Worm (Caenorhabditis elegans) whole organism, mixed stage, embryonic: ENCODE measurements around the gene K08H2.10.
A peak's percentile ranks its signal among the peaks of the same experiment; 100 is the strongest.

Source experiments
- M03D4.4 ChIP-seq: sonication (generic microtip); optimal IDR thresholded peaks from 2 replicates; lab custom pipeline; 2017; ENCODE audit warnings: mild to moderate bottlenecking, missing genetic modification characterization, missing compliant biosample characterization
- bed-3 ChIP-seq: fragments of 200-800 bp; sonication (Bioruptor generic); optimal IDR thresholded peaks from 3 replicates; lab custom pipeline; 2018; ENCODE audit warnings: mild to moderate bottlenecking, missing genetic modification characterization, moderate library complexity, missing compliant biosample characterization
- blmp-1 ChIP-seq: fragments of 150-350 bp; optimal IDR thresholded peaks from 2 replicates; lab custom pipeline; 2014; ENCODE audit warnings: missing biosample characterization, missing genetic modification characterization
- ceh-39 ChIP-seq: fragments of 150-350 bp; optimal IDR thresholded peaks from 2 replicates; lab custom pipeline; 2014; ENCODE audit warnings: missing biosample characterization, missing genetic modification characterization
- ceh-83 ChIP-seq: fragments of 200-800 bp; sonication (Bioruptor generic); optimal IDR thresholded peaks from 2 replicates; lab custom pipeline; 2018; ENCODE audit warnings: mild to moderate bottlenecking, missing genetic modification characterization, missing compliant biosample characterization
- ces-1 ChIP-seq: fragments of 150-350 bp; optimal IDR thresholded peaks from 2 replicates; lab custom pipeline; 2014; ENCODE audit warnings: missing biosample characterization, missing genetic modification reagents, missing genetic modification characterization
- cnd-1 ChIP-seq: fragments of 200-800 bp; sonication (Bioruptor generic); optimal IDR thresholded peaks from 2 replicates; lab custom pipeline; 2018; ENCODE audit warnings: mild to moderate bottlenecking, missing genetic modification characterization, missing compliant biosample characterization
- drap-1 ChIP-seq: fragments of 200-800 bp; sonication (Bioruptor generic); optimal IDR thresholded peaks from 3 replicates; lab custom pipeline; 2018; ENCODE audit warnings: mild to moderate bottlenecking, missing genetic modification characterization, missing compliant biosample characterization
- elt-1 ChIP-seq: sonication (generic microtip); optimal IDR thresholded peaks from 2 replicates; lab custom pipeline; 2017; ENCODE audit warnings: missing genetic modification characterization, mild to moderate bottlenecking, missing compliant biosample characterization, antibody characterized with exemption, moderate library complexity, borderline replicate concordance; ENCODE audit not compliant: insufficient read depth
- elt-3 ChIP-seq: fragments of 150-350 bp; optimal IDR thresholded peaks from 2 replicates; lab custom pipeline; 2014; ENCODE audit warnings: missing biosample characterization, missing genetic modification characterization
- flh-1 ChIP-seq: fragments of 200-800 bp; sonication (Bioruptor generic); optimal IDR thresholded peaks from 2 replicates; lab custom pipeline; 2018; ENCODE audit warnings: mild to moderate bottlenecking, missing genetic modification characterization, moderate library complexity, missing compliant biosample characterization
- ham-2 ChIP-seq: fragments of 200-800 bp; sonication (Bioruptor generic); optimal IDR thresholded peaks from 2 replicates; lab custom pipeline; 2018; ENCODE audit warnings: mild to moderate bottlenecking, missing genetic modification characterization, missing compliant biosample characterization
- hlh-1 ChIP-seq: fragments of 150-350 bp; optimal IDR thresholded peaks from 2 replicates; lab custom pipeline; 2014; ENCODE audit warnings: missing biosample characterization, missing genetic modification reagents, missing genetic modification characterization
- lin-13 ChIP-seq: fragments of 150-350 bp; optimal IDR thresholded peaks from 2 replicates; lab custom pipeline; 2014; ENCODE audit warnings: missing biosample characterization, missing genetic modification characterization
- lin-32 ChIP-seq: fragments of 200-800 bp; sonication (Bioruptor generic); optimal IDR thresholded peaks from 2 replicates; lab custom pipeline; 2018; ENCODE audit warnings: mild to moderate bottlenecking, missing genetic modification characterization, missing compliant biosample characterization
- lsy-2 ChIP-seq: fragments of 150-350 bp; optimal IDR thresholded peaks from 2 replicates; lab custom pipeline; 2014; ENCODE audit warnings: missing biosample characterization, missing genetic modification characterization
- mab-5 ChIP-seq: fragments of 150-350 bp; optimal IDR thresholded peaks from 2 replicates; lab custom pipeline; 2014; ENCODE audit warnings: missing biosample characterization, missing genetic modification characterization
- mep-1 ChIP-seq: fragments of 150-350 bp; optimal IDR thresholded peaks from 2 replicates; lab custom pipeline; 2017; ENCODE audit warnings: missing biosample characterization, missing genetic modification reagents, missing genetic modification characterization, inconsistent platforms
- mls-2 ChIP-seq: sonication (generic microtip); optimal IDR thresholded peaks from 2 replicates; lab custom pipeline; 2016; ENCODE audit warnings: mild to moderate bottlenecking, missing genetic modification characterization, moderate library complexity, missing compliant biosample characterization
- nhr-12 ChIP-seq: fragments of 150-350 bp; optimal IDR thresholded peaks from 2 replicates; lab custom pipeline; 2014; ENCODE audit warnings: missing biosample characterization, missing genetic modification characterization
- nhr-2 ChIP-seq: fragments of 150-350 bp; optimal IDR thresholded peaks from 2 replicates; lab custom pipeline; 2014; ENCODE audit warnings: missing biosample characterization, missing genetic modification characterization
- nhr-28 ChIP-seq: fragments of 150-350 bp; optimal IDR thresholded peaks from 2 replicates; lab custom pipeline; 2014; ENCODE audit warnings: missing biosample characterization, missing genetic modification characterization
- pha-4 ChIP-seq: fragments of 150-350 bp; optimal IDR thresholded peaks from 2 replicates; lab custom pipeline; 2018; ENCODE audit warnings: missing biosample characterization, missing genetic modification reagents, missing genetic modification characterization
- sem-2 ChIP-seq: fragments of 200-800 bp; sonication (Bioruptor generic); optimal IDR thresholded peaks from 2 replicates; lab custom pipeline; 2018; ENCODE audit warnings: mild to moderate bottlenecking, missing genetic modification characterization, missing compliant biosample characterization
- snpc-4 ChIP-seq: fragments of 150-350 bp; optimal IDR thresholded peaks from 2 replicates; lab custom pipeline; 2014; ENCODE audit warnings: missing biosample characterization, missing genetic modification characterization
- sptf-1 ChIP-seq: sonication (generic microtip); optimal IDR thresholded peaks from 2 replicates; lab custom pipeline; 2017; ENCODE audit warnings: mild to moderate bottlenecking, missing genetic modification characterization, moderate library complexity, missing compliant biosample characterization
- tbx-8 ChIP-seq: fragments of 200-800 bp; sonication (Bioruptor generic); optimal IDR thresholded peaks from 2 replicates; lab custom pipeline; 2018; ENCODE audit warnings: mild to moderate bottlenecking, missing genetic modification characterization, moderate library complexity, missing compliant biosample characterization
- unc-120 ChIP-seq: sonication (generic microtip); optimal IDR thresholded peaks from 2 replicates; lab custom pipeline; 2017; ENCODE audit warnings: missing genetic modification characterization, missing compliant biosample characterization; ENCODE audit not compliant: poor library complexity, severe bottlenecking
- unc-39 ChIP-seq: fragments of 150-350 bp; optimal IDR thresholded peaks from 2 replicates; lab custom pipeline; 2014; ENCODE audit warnings: missing biosample characterization, missing genetic modification characterization
- unc-62 ChIP-seq: fragments of 150-350 bp; optimal IDR thresholded peaks from 2 replicates; lab custom pipeline; 2014; ENCODE audit warnings: missing biosample characterization, missing genetic modification reagents, missing genetic modification characterization
- zip-8 ChIP-seq: fragments of 150-350 bp; optimal IDR thresholded peaks from 2 replicates; lab custom pipeline; 2014; ENCODE audit warnings: missing biosample characterization, missing genetic modification characterization
- ztf-11 ChIP-seq: fragments of 150-350 bp; optimal IDR thresholded peaks from 2 replicates; lab custom pipeline; 2014; ENCODE audit warnings: missing biosample characterization, missing genetic modification characterization

Gene K08H2.10

ce11 chrX:13223437-13223836 is 34.2 kb upstream of the K08H2.10 start, which contains the start of gene skr-20:
TSS of gene skr-20 (minus strand) at chrX:13223537.
- TF ChIP-seq unc-62 (GFP tag; lab: Kevin White, UChicago) (no peak), ham-2 (no peak), blmp-1 (no peak), sptf-1 (tag; lab: Kevin White, UChicago) (no peak), mab-5 (tag; lab: Kevin White, UChicago) (no peak), cnd-1 (tag; lab: Kevin White, UChicago) (no peak), nhr-2 (tag; lab: Kevin White, UChicago) (no peak), elt-1 (tag; lab: Kevin White, UChicago) (no peak), mep-1 (tag; lab: Kevin White, UChicago) (no peak), mls-2 (tag; lab: Kevin White, UChicago) (no peak), nhr-12 (tag; lab: Kevin White, UChicago) (no peak), ceh-39 (tag; lab: Kevin White, UChicago) (no peak)
- TF ChIP-seq, all 35 proteins: peak for 0

- no peak for TF ChIP-seq drap-1 (GFP tag; lab: Kevin White, UChicago)
- TF ChIP-seq lin-13: no peak
Measured at ce11 chrX:13224608-13225007, 33.0 kb upstream of the K08H2.10 start, which contains the start of gene skr-19. TSS of gene skr-19 (minus strand) at chrX:13224708.

DNA sequence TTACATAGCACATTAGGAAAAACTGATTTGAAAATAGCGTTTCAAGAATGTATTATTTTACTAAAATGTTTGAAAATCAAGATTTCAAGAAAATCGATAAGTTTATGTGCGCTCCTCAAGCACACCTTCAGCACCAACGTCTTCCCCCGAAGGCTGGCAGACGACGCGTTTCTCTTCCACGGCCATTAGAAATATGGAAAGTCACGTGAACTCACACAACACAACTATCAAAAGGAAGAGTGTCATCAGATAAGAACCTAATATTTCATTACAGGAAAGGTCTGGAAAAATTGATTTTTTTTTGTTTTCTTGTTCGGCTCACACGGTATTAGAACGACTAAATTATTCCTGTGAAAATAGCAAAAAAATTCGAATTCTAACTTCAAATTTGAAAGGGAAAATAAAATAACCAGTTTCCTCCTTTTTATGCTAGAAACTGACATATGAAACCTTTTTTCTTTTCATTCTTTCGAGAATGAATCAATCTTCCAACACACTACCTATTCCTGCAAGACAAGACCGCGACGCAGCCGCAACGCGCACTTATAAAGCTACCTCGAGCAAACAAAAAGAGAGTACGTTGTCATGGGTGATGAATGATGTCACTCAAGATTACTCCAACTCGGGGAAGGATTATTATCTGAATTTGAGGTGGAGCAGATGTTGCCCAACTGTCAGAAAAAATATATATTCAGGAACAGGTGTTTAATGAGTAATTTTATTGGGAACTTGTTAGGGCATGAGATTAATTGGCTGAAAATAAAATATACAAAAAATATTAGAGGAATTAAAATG is 32.3 kb upstream of the K08H2.10 start:
- TF ChIP-seq tbx-8 (GFP tag; lab: Kevin White, UChicago) (no peak), mep-1 (tag; lab: Kevin White, UChicago) (peak; percentile 2), ceh-39 (tag; lab: Kevin White, UChicago) (no peak), hlh-1 (tag; lab: Kevin White, UChicago) (no peak), ztf-11 (tag; lab: Kevin White, UChicago) (no peak), ceh-83 (GFP tag; lab: Kevin White, UChicago) (no peak), lin-32 (GFP tag; lab: Kevin White, UChicago) (peak; percentile 55), nhr-28 (tag; lab: Kevin White, UChicago) (no peak), elt-3 (tag; lab: Kevin White, UChicago) (no peak), nhr-12 (tag; lab: Kevin White, UChicago) (no peak), unc-120 (no peak), nhr-2 (tag; lab: Kevin White, UChicago) (no peak), zip-8 (tag; lab: Kevin White, UChicago) (no peak), blmp-1 (no peak), snpc-4 (tag; lab: Kevin White, UChicago) (no peak), unc-62 (GFP tag; lab: Kevin White, UChicago) (peak; percentile 64), ces-1 (no peak), mab-5 (tag; lab: Kevin White, UChicago) (no peak), sem-2 (no peak), lsy-2 (no peak), mls-2 (tag; lab: Kevin White, UChicago) (no peak), cnd-1 (tag; lab: Kevin White, UChicago) (peak; percentile 29), unc-39 (tag; lab: Kevin White, UChicago) (no peak), flh-1 (no peak), ham-2 (no peak)
- TF ChIP-seq, all 35 proteins: peak for 4

- TF ChIP-seq zip-8 (tag; lab: Kevin White, UChicago): no peak
- TF ChIP-seq elt-3 (tag; lab: Kevin White, UChicago): no peak
- peak; percentile 48 for TF ChIP-seq sptf-1 (tag; lab: Kevin White, UChicago)
- no peak for TF ChIP-seq lin-13
- no peak for TF ChIP-seq bed-3 (GFP tag; lab: Kevin White, UChicago)
- no peak for TF ChIP-seq snpc-4 (tag; lab: Kevin White, UChicago)
- no peak for TF ChIP-seq M03D4.4 (tag; lab: Kevin White, UChicago)
- peak; percentile 26 for TF ChIP-seq unc-120
- peak; percentile 39 for TF ChIP-seq ces-1
- peak; percentile 41 for TF ChIP-seq nhr-2 (tag; lab: Kevin White, UChicago)
- no peak for TF ChIP-seq pha-4 (tag; lab: Kevin White, UChicago)
- peak; percentile 51 for TF ChIP-seq ceh-39 (tag; lab: Kevin White, UChicago)
Measured at ce11 chrX:13226614-13227096, 31.0 kb upstream of the K08H2.10 start, which contains the start of gene skr-21. TSS of gene skr-21 (minus strand) at chrX:13226664.
